Fruit fly (Drosophila melanogaster) whole organism, pupa: Measurements from ENCODE around the gene Iru.

Source experiments
- CG10348 ChIP-seq: fragments of 200-800 bp; sonication (Bioruptor generic); IDR thresholded peaks from 2 replicates; pipeline ENCODE4 v1.3.6; 2022; ENCODE audit warnings: missing biosample characterization, missing genetic modification characterization
- CG12605 ChIP-seq: fragments of 200-800 bp; sonication (Bioruptor generic); IDR thresholded peaks from 2 replicates; pipeline ENCODE4 v1.3.6; 2022; ENCODE audit warnings: missing biosample characterization, missing genetic modification characterization
- CG13204 ChIP-seq: fragments of 200-800 bp; sonication (Bioruptor generic); optimal IDR thresholded peaks from 2 replicates; lab custom pipeline; 2018; ENCODE audit warnings: missing biosample characterization, mild to moderate bottlenecking, missing genetic modification characterization, moderate library complexity
- CG17806 ChIP-seq: fragments of 200-800 bp; sonication (Bioruptor generic); optimal IDR thresholded peaks from 2 replicates; lab custom pipeline; 2018; ENCODE audit warnings: missing biosample characterization, mild to moderate bottlenecking, missing genetic modification characterization, moderate library complexity
- CG8159 ChIP-seq: fragments of 200-800 bp; sonication (Bioruptor generic); optimal IDR thresholded peaks from 3 replicates; lab custom pipeline; 2018; ENCODE audit warnings: missing biosample characterization, mild to moderate bottlenecking, missing genetic modification characterization, moderate library complexity
- CG8301 ChIP-seq: fragments of 200-800 bp; sonication (Bioruptor generic); optimal IDR thresholded peaks from 2 replicates; lab custom pipeline; 2018; ENCODE audit warnings: missing biosample characterization, mild to moderate bottlenecking, missing genetic modification characterization
- CG9948 ChIP-seq: fragments of 200-800 bp; sonication (Bioruptor generic); optimal IDR thresholded peaks from 2 replicates; lab custom pipeline; 2018; ENCODE audit warnings: missing biosample characterization, mild to moderate bottlenecking, missing genetic modification characterization, moderate library complexity
- D1 ChIP-seq: fragments of 200-800 bp; sonication (Bioruptor generic); optimal IDR thresholded peaks from 2 replicates; lab custom pipeline; 2018; ENCODE audit warnings: missing biosample characterization, mild to moderate bottlenecking, missing genetic modification characterization, moderate library complexity
- EcR ChIP-seq: fragments of 200-800 bp; sonication (Bioruptor generic); optimal IDR thresholded peaks from 3 replicates; lab custom pipeline; 2019; ENCODE audit warnings: missing biosample characterization, missing genetic modification characterization, mild to moderate bottlenecking, moderate library complexity, missing genetic modification reagents
- Ets98B ChIP-seq: fragments of 200-800 bp; sonication (Bioruptor generic); IDR thresholded peaks from 2 replicates; pipeline ENCODE4 v1.3.6; 2022; ENCODE audit warnings: missing biosample characterization, missing genetic modification characterization
- Pif1A ChIP-seq: fragments of 200-800 bp; sonication (Bioruptor generic); optimal IDR thresholded peaks from 3 replicates; lab custom pipeline; 2016; ENCODE audit warnings: missing biosample characterization, missing genetic modification characterization
- Snoo ChIP-seq: fragments of 200-800 bp; sonication (Bioruptor generic); optimal IDR thresholded peaks from 3 replicates; lab custom pipeline; 2017; ENCODE audit warnings: missing biosample characterization, mild to moderate bottlenecking, missing genetic modification characterization, inconsistent platforms
- fd96Ca ChIP-seq: fragments of 200-800 bp; sonication (Bioruptor generic); IDR thresholded peaks from 3 replicates; pipeline ENCODE4 v1.3.6; 2022; ENCODE audit warnings: missing biosample characterization, missing genetic modification characterization
- rn ChIP-seq: fragments of 200-800 bp; sonication (Bioruptor generic); IDR thresholded peaks from 2 replicates; pipeline ENCODE4 v1.3.6; 2022; ENCODE audit warnings: missing biosample characterization, missing genetic modification characterization

dm6 chr3R:8979850-8980775 lies 26.1 kb upstream of the Iru start:
- peak; percentile 63 for TF ChIP-seq D1 (tag; lab: Kevin White, UChicago)
- peak; percentile 15; the same call in 1 of the 2 replicates for TF ChIP-seq CG12605 (GFP tag; lab: Robert Waterston, UW)
- TF ChIP-seq CG9948 (tag; lab: Kevin White, UChicago) = no peak
- TF ChIP-seq CG13204 = no peak
- no peak for TF ChIP-seq EcR
- no peak for TF ChIP-seq CG17806 (tag; lab: Kevin White, UChicago)
- no peak for TF ChIP-seq Ets98B (GFP tag; lab: Robert Waterston, UW)
- TF ChIP-seq Pif1A (GFP tag; lab: Kevin White, UChicago) = no peak
- no peak for TF ChIP-seq rn
- TF ChIP-seq CG10348 (GFP tag; lab: Robert Waterston, UW) = no peak
- TF ChIP-seq fd96Ca (GFP tag; lab: Robert Waterston, UW) = peak; percentile 24; the same call in 1 of the 3 replicates
- TF ChIP-seq CG8159 (tag; lab: Kevin White, UChicago) = peak; percentile 17
- TF ChIP-seq Snoo (tag; lab: Kevin White, UChicago) = peak; percentile 18
- TF ChIP-seq CG8301 (tag; lab: Kevin White, UChicago) = peak; percentile 19
